Fruit fly (Drosophila melanogaster): Measurements from ENCODE around the gene CG6834.

The CG6834 gene

dm6 chr3R:11678016-11678415, 9.9 kb downstream of the CG6834 start, which contains the start of gene CG18476 (continued):
- TF ChIP-seq HHEX (GFP tag; optimal IDR thresholded peaks at IDR 0.05) (peak; percentile 91), disco-r (GFP tag; optimal IDR thresholded peaks at IDR 0.05) (peak; percentile 38), Fer2 (tag; optimal IDR thresholded peaks at IDR 0.05) (peak; percentile 86), CG15011 (GFP tag; optimal IDR thresholded peaks at IDR 0.05) (peak; percentile 76), aop (GFP tag; IDR thresholded peaks at IDR 0.05) (no peak), HmgZ (tag; optimal IDR thresholded peaks at IDR 0.05) (peak; percentile 92), oc (tag; optimal IDR thresholded peaks at IDR 0.05) (peak; percentile 85), chm (GFP tag; IDR thresholded peaks at IDR 0.05) (peak; percentile 87), wek (GFP tag; optimal IDR thresholded peaks at IDR 0.05) (peak; percentile 25), ac (GFP tag; optimal IDR thresholded peaks at IDR 0.05) (peak; percentile 34), br (optimal IDR thresholded peaks at IDR 0.05) (no peak), row (GFP tag; IDR thresholded peaks at IDR 0.05) (peak; percentile 96), CG4360 (GFP tag; IDR thresholded peaks at IDR 0.05) (peak; percentile 50; the same call in 1 of the 2 replicates), lola (GFP tag; optimal IDR thresholded peaks at IDR 0.05) (peak in 1 of 3 experiments; percentile 90), bab2 (GFP tag; optimal IDR thresholded peaks at IDR 0.05) (peak; percentile 76), sqz (GFP tag; optimal IDR thresholded peaks at IDR 0.05) (no peak), ind (GFP tag; optimal IDR thresholded peaks at IDR 0.05) (peak; percentile 91), kni (GFP tag; optimal IDR thresholded peaks at IDR 0.05) (peak; percentile 26), CG10274 (GFP tag; optimal IDR thresholded peaks at IDR 0.05) (peak; percentile 43), CG3995 (GFP tag; optimal IDR thresholded peaks at IDR 0.05) (peak; percentile 98), Xrp1 (GFP tag; IDR thresholded peaks at IDR 0.05) (peak; percentile 96), CG2712 (tag; optimal IDR thresholded peaks at IDR 0.05) (peak; percentile 96), CG6683 (GFP tag; optimal IDR thresholded peaks at IDR 0.05) (peak; percentile 73), CG8281 (tag; optimal IDR thresholded peaks at IDR 0.05) (peak; percentile 75), Jarid2 (GFP tag; optimal IDR thresholded peaks at IDR 0.05) (peak; percentile 29), ro (GFP tag; IDR thresholded peaks at IDR 0.05) (peak; percentile 52), Ada2b (GFP tag; IDR thresholded peaks at IDR 0.05) (peak; percentile 96), CG14710 (tag; optimal IDR thresholded peaks at IDR 0.05) (peak; percentile 94), Gsc (GFP tag; IDR thresholded peaks at IDR 0.05) (peak; percentile 68; the same call in 1 of the 2 replicates), ash1 (GFP tag; optimal IDR thresholded peaks at IDR 0.05) (no peak), CG1529 (GFP tag; optimal IDR thresholded peaks at IDR 0.05) (peak; percentile 75), cad (GFP tag; optimal IDR thresholded peaks at IDR 0.05) (no peak), lov (optimal IDR thresholded peaks at IDR 0.05) (no peak), lov (GFP tag; IDR thresholded peaks at IDR 0.05) (peak; percentile 79; the same call in 2 of the 3 replicates), tin (GFP tag; optimal IDR thresholded peaks at IDR 0.05) (peak; percentile 89), Bteb2 (GFP tag; optimal IDR thresholded peaks at IDR 0.05) (peak; percentile 77), BEAF-32 (GFP tag; optimal IDR thresholded peaks at IDR 0.05) (peak; percentile 26), CG9437 (GFP tag; optimal IDR thresholded peaks at IDR 0.05) (peak; percentile 82), CG18599 (GFP tag; optimal IDR thresholded peaks at IDR 0.05) (peak; percentile 91), zfh2 (GFP tag; optimal IDR thresholded peaks at IDR 0.05) (peak; percentile 68), CG10462 (GFP tag; optimal IDR thresholded peaks at IDR 0.05) (peak; percentile 72), CG16815 (GFP tag; optimal IDR thresholded peaks at IDR 0.05) (peak; percentile 77), CG15601 (tag; optimal IDR thresholded peaks at IDR 0.05) (peak; percentile 91), slp2 (GFP tag; optimal IDR thresholded peaks at IDR 0.05) (no peak), NfI (GFP tag; optimal IDR thresholded peaks at IDR 0.05) (peak; percentile 88), CG10147 (GFP tag; optimal IDR thresholded peaks at IDR 0.05) (peak; percentile 95), CG17612 (GFP tag; IDR thresholded peaks at IDR 0.05) (peak; percentile 89), CG4282 (GFP tag; optimal IDR thresholded peaks at IDR 0.05) (no peak), pum (GFP tag; optimal IDR thresholded peaks at IDR 0.05) (peak; percentile 71), yki (optimal IDR thresholded peaks at IDR 0.05) (no peak), esg (GFP tag; conservative IDR thresholded peaks at IDR 0.05) (peak; percentile 91), repo (GFP tag; optimal IDR thresholded peaks at IDR 0.05) (peak; percentile 21)
